Worm (Caenorhabditis elegans) whole organism, young adult: ENCODE results near the gene mrpl-18.

Experiments used
- B0035.1 ChIP-seq: sonication (generic microtip); optimal IDR thresholded peaks from 2 replicates; lab custom pipeline; 2016; ENCODE audit warnings: missing genetic modification characterization, mild to moderate bottlenecking, missing compliant biosample characterization, missing genotype, missing genetic modification reagents
- Y53F4B.3 ChIP-seq: fragments of 200-800 bp; sonication (Bioruptor generic); IDR thresholded peaks from 2 replicates; pipeline ENCODE4 v1.3.6; 2022; ENCODE audit warnings: missing genetic modification reagents, missing genetic modification characterization, missing compliant biosample characterization
- Y53G8AR.9 ChIP-seq: fragments of 200-800 bp; sonication (Bioruptor generic); conservative IDR thresholded peaks from 2 replicates; pipeline ENCODE4 v1.3.6; 2022; ENCODE audit warnings: missing genetic modification reagents, missing genetic modification characterization, missing compliant biosample characterization
- Y67H2A.10 ChIP-seq: fragments of 200-800 bp; sonication (Bioruptor generic); conservative IDR thresholded peaks from 2 replicates; pipeline ENCODE4 v1.3.6; 2022; ENCODE audit warnings: missing genetic modification reagents, missing genetic modification characterization, missing compliant biosample characterization
- Y79H2A.3 ChIP-seq: fragments of 200-800 bp; sonication (Bioruptor generic); conservative IDR thresholded peaks from 2 replicates; pipeline ENCODE4 v1.3.6; 2022; ENCODE audit warnings: missing genetic modification reagents, missing genetic modification characterization, missing compliant biosample characterization
- attf-3 ChIP-seq: fragments of 200-800 bp; sonication (Bioruptor generic); conservative IDR thresholded peaks from 2 replicates; pipeline ENCODE4 v1.3.6; 2022; ENCODE audit warnings: missing genetic modification reagents, missing genetic modification characterization, missing compliant biosample characterization
- chd-7 ChIP-seq: sonication (generic microtip); optimal IDR thresholded peaks from 2 replicates; lab custom pipeline; 2016; ENCODE audit warnings: mild to moderate bottlenecking, missing genetic modification characterization, moderate library complexity, missing compliant biosample characterization
- gei-17 ChIP-seq: fragments of 200-800 bp; sonication (Bioruptor generic); optimal IDR thresholded peaks from 2 replicates; lab custom pipeline; 2018; ENCODE audit warnings: mild to moderate bottlenecking, missing genetic modification characterization, missing compliant biosample characterization
- lin-54 ChIP-seq: fragments of 200-800 bp; sonication (Bioruptor generic); optimal IDR thresholded peaks from 2 replicates; lab custom pipeline; 2018; ENCODE audit warnings: mild to moderate bottlenecking, missing genetic modification characterization, missing compliant biosample characterization
- nhr-90 ChIP-seq: sonication (generic microtip); optimal IDR thresholded peaks from 2 replicates; lab custom pipeline; 2016; ENCODE audit warnings: missing genotype, mild to moderate bottlenecking, missing genetic modification characterization, missing compliant biosample characterization
- rpc-1 ChIP-seq, 2 experiments: fragments of 150-350 bp in 1 of 2; sonication (generic microtip) in 1 of 2; optimal IDR thresholded peaks; 2 replicates each; lab custom pipeline; 2014 to 2018; ENCODE audit warnings: missing biosample characterization in 1 of 2, missing genetic modification characterization in 1 of 2, missing genetic modification reagents in 1 of 2, missing genotype in 1 of 2
- xnd-1 ChIP-seq: sonication (generic microtip); optimal IDR thresholded peaks from 2 replicates; lab custom pipeline; 2016; ENCODE audit warnings: missing genotype, missing genetic modification reagents, missing genetic modification characterization, missing compliant biosample characterization
- ztf-28 ChIP-seq: fragments of 200-800 bp; sonication (Bioruptor generic); IDR thresholded peaks from 2 replicates; pipeline ENCODE4 v1.3.6; 2022; ENCODE audit warnings: missing genetic modification reagents, missing genetic modification characterization, missing compliant biosample characterization

DNA sequence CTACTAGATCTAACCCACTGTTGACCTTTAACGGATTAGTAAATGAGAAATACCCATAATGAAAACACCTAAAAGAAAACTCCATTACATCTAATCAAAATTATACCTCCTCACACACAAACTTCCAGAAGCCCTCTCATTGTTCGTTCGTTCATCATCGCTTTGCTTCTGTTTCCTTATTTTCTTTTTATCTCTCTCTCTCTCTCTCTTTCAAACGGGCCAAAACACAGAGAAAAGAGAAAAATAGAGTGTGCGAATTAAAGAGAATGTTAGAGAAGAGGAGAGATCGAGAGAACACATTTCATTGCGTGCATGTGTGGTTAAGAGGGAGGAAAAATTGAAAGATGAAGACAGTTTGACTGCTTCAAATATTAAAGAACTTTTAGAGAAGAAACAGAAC, 20.5 kb upstream of the mrpl-18 start:
- TF ChIP-seq chd-7 (no peak), ztf-28 (GFP tag; lab: Robert Waterston, UW) (no peak), Y79H2A.3 (GFP tag; lab: Robert Waterston, UW) (no peak), rpc-1 (optimal IDR thresholded peaks at IDR 0.05; lab: Kevin White, UChicago) (no peak), rpc-1 (tag; optimal IDR thresholded peaks at IDR 0.05; lab: Kevin White, UChicago) (no peak), Y53F4B.3 (GFP tag; lab: Robert Waterston, UW) (no peak), attf-3 (GFP tag; lab: Robert Waterston, UW) (no peak), nhr-90 (no peak), xnd-1 (tag; lab: Kevin White, UChicago) (no peak), lin-54 (GFP tag; lab: Kevin White, UChicago) (no peak), Y53G8AR.9 (GFP tag; lab: Robert Waterston, UW) (no peak), gei-17 (GFP tag; lab: Kevin White, UChicago) (no peak), Y67H2A.10 (GFP tag; lab: Robert Waterston, UW) (no peak), B0035.1 (tag; lab: Kevin White, UChicago) (no peak)
